Worm (Caenorhabditis elegans) whole organism, L4/young adult: ENCODE data around the gene gtap-2.

ENCODE experiments used
- W03F9.2 ChIP-seq: fragments of 150-350 bp; optimal IDR thresholded peaks from 2 replicates; lab custom pipeline; 2014; ENCODE audit warnings: missing biosample characterization, missing genetic modification characterization
- dao-5 ChIP-seq: sonication (generic microtip); optimal IDR thresholded peaks from 2 replicates; lab custom pipeline; 2016; ENCODE audit warnings: missing genotype, missing genetic modification characterization, moderate library complexity, missing compliant biosample characterization
- him-1 ChIP-seq: sonication (generic microtip); optimal IDR thresholded peaks from 2 replicates; lab custom pipeline; 2016; ENCODE audit warnings: missing genotype, missing genetic modification reagents, missing genetic modification characterization, missing compliant biosample characterization

The gtap-2 gene

DNA sequence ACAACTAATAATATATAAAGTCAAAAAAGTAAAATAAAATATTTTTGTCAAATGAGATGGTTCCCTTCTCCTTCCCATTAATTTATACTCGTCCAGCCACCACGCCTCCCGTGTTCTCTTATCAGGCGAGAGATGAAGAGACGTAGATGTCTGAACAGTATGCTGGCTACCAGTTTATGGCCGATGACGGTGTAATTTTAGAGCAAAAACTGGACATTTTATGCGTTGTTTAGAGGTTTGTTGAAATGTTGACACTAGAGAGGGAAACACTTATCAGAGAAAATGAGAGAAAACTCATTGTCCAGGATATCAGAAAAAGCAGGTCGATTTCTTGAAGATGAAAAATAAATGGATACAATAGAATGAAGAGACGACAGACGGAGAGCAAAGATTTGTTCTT is 48.8 kb downstream of the gtap-2 start:
- TF ChIP-seq dao-5 (tag; lab: Kevin White, UChicago) (no peak), W03F9.2 (tag; lab: Kevin White, UChicago) (no peak), him-1 (tag; lab: Kevin White, UChicago) (no peak)

DNA sequence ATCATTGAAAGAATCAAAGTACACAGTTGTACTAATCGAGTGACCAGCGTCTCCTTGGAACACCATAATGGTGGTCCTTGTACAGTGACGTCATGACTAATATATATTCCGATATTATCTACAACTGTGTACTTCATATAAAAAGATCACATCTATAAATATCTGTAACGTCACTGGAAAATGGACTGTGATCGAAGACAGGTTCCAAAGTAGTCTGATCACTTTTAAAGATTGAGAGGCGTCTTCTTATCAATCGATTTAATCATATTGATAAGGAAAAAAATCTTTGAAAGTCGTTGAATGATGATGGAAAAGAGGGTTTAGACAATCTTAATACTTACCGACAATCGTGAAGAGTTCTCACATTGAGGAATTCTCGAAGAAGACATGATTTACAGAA is 49.7 kb downstream of the gtap-2 start:
- TF ChIP-seq W03F9.2 (tag; lab: Kevin White, UChicago): no peak
- no peak for TF ChIP-seq him-1 (tag; lab: Kevin White, UChicago)
- no peak for TF ChIP-seq dao-5 (tag; lab: Kevin White, UChicago)

DNA sequence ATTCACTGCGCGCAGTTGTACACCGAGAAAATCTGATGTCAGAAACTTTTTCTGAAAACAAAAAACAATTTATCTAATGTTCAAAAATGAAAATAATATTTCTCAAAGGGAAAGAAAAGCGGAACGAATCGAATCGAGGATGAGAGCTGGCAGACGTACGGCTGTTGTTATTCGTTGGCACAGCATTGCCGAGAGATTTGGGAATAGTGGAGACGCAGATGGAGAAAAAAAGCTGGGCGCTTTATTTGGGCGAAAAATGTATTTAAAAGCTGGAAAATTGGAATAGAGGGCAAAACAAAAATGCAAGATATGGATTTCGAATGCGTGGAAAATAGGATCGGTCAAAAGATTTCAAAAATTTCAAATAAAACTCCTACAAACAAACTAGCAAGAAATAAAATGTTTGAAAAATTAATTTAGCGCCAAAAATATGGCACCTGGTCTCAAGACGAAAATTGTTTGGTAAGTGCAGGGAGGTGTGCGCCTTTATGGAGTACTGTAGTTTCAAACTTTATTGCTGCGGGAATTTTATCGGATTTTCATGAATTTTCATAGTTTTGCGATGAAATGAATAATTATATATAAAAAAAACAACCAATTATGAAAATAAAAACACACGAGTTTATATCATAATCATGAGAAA is 50.9 kb downstream of the gtap-2 start, which contains the start of gene gpdh-2:
Gene gpdh-2 (minus strand): TSS at position 51 of the 643 bp plus-strand sequence.
- TF ChIP-seq dao-5 (tag; lab: Kevin White, UChicago) (no peak), him-1 (tag; lab: Kevin White, UChicago) (no peak), W03F9.2 (tag; lab: Kevin White, UChicago) (no peak)

DNA sequence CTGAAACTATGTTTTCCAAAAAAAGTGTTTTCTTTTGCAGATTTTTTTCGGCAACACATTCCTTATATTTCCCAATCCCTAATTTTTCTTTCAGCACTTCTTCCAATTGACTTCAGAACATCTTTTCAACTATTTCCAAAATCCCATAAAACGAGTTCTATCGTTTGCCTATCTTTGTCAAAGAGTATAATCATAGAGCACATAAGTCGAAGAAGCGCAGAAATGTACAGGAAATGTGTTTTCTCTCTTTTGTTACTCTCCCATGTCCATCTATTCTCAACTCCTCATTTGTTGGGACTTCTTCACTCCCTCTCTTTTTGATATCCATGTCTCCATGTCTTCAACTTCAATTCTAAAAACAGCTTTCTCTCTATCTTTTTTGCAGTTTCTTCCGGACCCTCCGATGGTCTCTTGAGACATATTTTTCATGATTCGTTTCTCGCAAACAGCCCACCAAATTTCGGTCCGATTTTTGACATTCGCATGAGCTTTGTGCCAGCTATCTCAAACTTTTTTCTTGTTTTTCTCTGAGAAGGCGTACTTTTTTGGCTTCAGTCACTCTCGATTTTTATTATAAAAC is 51.9 kb downstream of the gtap-2 start, which contains the start of gene twk-48:
Gene twk-48 (plus strand): TSS at position 530 of the 580 bp plus-strand sequence.
- TF ChIP-seq dao-5 (tag; lab: Kevin White, UChicago) (no peak), W03F9.2 (tag; lab: Kevin White, UChicago) (no peak)

DNA sequence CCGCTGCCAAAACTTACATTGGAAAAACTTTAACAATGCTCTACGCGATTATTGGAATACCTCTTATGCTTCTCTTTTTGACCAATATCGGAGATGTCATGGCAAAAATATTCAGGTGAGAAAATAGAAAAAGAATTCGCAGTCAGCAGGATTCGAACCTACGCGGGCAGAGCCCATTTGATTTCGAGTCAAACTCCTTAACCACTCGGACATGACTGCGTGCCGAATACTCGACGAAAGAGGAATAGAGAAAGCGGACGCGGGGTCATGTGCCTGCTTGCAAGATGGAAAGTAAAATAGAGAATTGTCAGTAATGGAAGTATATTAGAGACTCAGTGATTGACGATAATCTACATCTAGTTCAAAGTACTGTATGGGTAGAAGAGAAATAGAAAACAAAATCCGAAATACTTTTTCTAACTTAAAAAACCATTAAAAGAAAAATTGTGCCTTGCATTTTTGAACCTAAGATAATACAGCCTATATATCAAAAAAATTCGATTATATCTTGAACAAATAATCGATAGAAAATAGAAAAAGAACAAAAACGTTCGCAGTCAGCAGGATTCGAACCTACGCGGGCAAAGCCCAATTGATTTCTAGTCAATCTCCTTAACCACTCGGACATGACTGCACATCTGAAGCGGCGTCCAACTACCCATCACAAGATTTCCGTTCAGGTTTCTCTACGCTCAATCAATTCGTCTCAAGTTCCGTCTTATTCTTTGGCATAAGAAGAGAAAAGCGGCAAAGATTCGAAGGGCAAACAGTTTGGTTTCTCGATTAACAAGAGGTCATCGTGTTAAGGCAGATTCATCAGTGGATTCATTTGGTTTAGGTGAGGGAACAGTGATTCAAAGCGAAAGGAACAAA is 53.4 kb downstream of the gtap-2 start:
- TF ChIP-seq W03F9.2 (tag; lab: Kevin White, UChicago) (no peak), dao-5 (tag; lab: Kevin White, UChicago) (peak; percentile 28), him-1 (tag; lab: Kevin White, UChicago) (peak; percentile 50)
